Worm (Caenorhabditis elegans): ENCODE measurements around the gene M163.9.

The M163.9 gene

ce11 chrX:14516560-14516959 lies 47.2 kb downstream of the M163.9 start, which contains the start of gene D1025.10:
D1025.10 (plus strand) TSS chrX:14516860.
- TF ChIP-seq bed-3 (GFP tag; optimal IDR thresholded peaks at IDR 0.05) (no peak), nhr-28 (tag; optimal IDR thresholded peaks at IDR 0.05) (no peak), elt-3 (tag; optimal IDR thresholded peaks at IDR 0.05) (no peak), mep-1 (tag; optimal IDR thresholded peaks at IDR 0.05) (no peak), M03D4.4 (tag; optimal IDR thresholded peaks at IDR 0.05) (no peak), drap-1 (GFP tag; optimal IDR thresholded peaks at IDR 0.05) (no peak), mls-2 (tag; optimal IDR thresholded peaks at IDR 0.05) (no peak), sptf-1 (tag; optimal IDR thresholded peaks at IDR 0.05) (no peak)

- no peak for TF ChIP-seq elt-3 (tag; optimal IDR thresholded peaks at IDR 0.05)
- no peak for TF ChIP-seq sem-2 (GFP tag; optimal IDR thresholded peaks at IDR 0.05)
- no peak for TF ChIP-seq cnd-1 (tag; optimal IDR thresholded peaks at IDR 0.05)
- TF ChIP-seq zip-8 (tag; optimal IDR thresholded peaks at IDR 0.05), result no peak
- no peak for TF ChIP-seq nhr-76 (tag; optimal IDR thresholded peaks at IDR 0.05)
- TF ChIP-seq M03D4.4 (tag; optimal IDR thresholded peaks at IDR 0.05), result no peak
- no peak for TF ChIP-seq snpc-4 (tag; optimal IDR thresholded peaks at IDR 0.05)
Measured at ce11 chrX:14517842-14518241, 48.5 kb downstream of the M163.9 start.
